Worm (Caenorhabditis elegans): ENCODE measurements around the gene ugt-17.

Gene ugt-17

DNA sequence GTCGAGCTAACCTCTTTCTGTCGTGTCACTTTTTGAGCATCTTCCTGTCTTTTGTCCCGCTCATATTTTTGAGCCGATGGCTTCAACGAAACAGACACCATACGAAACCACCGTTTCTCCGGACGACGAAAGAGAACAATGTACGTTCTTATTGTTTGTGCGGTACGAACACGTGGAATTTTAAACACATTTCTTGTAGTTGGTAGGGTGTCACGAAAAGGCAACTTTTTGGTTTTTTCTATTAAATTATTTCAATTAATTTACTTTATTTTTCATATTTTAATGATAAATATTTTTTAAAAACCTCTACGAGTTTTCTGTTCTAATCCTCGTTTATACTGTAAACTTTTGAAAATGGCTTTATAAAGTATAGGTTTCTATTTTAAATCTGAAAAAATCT lies 13.6 kb downstream of the ugt-17 start, which contains the start of gene R04B5.11:
R04B5.11 (minus strand) TSS at position 101 of the 400 bp plus-strand sequence.
- TF ChIP-seq elt-4 (tag; optimal IDR thresholded peaks at IDR 0.05) (no peak), hlh-13 (GFP tag; optimal IDR thresholded peaks at IDR 0.05) (no peak), eyg-1 (tag; optimal IDR thresholded peaks at IDR 0.05) (no peak), ahr-1 (tag; optimal IDR thresholded peaks at IDR 0.05) (no peak), T23F11.4 (GFP tag; optimal IDR thresholded peaks at IDR 0.05) (no peak), fkh-10 (GFP tag; optimal IDR thresholded peaks at IDR 0.05) (no peak), pag-3 (tag; optimal IDR thresholded peaks at IDR 0.05; ENCODE audit: borderline replicate concordance) (no peak), pat-9 (tag; optimal IDR thresholded peaks at IDR 0.05) (no peak), nhr-232 (tag; optimal IDR thresholded peaks at IDR 0.05) (no peak), tbx-2 (tag; optimal IDR thresholded peaks at IDR 0.05) (no peak), ceh-24 (tag; optimal IDR thresholded peaks at IDR 0.05) (no peak), hlh-15 (tag; optimal IDR thresholded peaks at IDR 0.05) (no peak), ceh-30 (tag; optimal IDR thresholded peaks at IDR 0.05) (no peak), gmeb-2 (tag; optimal IDR thresholded peaks at IDR 0.05) (no peak), ceh-48 (tag; optimal IDR thresholded peaks at IDR 0.05) (no peak), hlh-8 (tag; optimal IDR thresholded peaks at IDR 0.05) (no peak), lin-11 (tag; optimal IDR thresholded peaks at IDR 0.05) (no peak), unc-86 (tag; optimal IDR thresholded peaks at IDR 0.05) (no peak), K02D7.2 (tag; optimal IDR thresholded peaks at IDR 0.05) (no peak), C38D4.7 (GFP tag; optimal IDR thresholded peaks at IDR 0.05) (no peak)

DNA sequence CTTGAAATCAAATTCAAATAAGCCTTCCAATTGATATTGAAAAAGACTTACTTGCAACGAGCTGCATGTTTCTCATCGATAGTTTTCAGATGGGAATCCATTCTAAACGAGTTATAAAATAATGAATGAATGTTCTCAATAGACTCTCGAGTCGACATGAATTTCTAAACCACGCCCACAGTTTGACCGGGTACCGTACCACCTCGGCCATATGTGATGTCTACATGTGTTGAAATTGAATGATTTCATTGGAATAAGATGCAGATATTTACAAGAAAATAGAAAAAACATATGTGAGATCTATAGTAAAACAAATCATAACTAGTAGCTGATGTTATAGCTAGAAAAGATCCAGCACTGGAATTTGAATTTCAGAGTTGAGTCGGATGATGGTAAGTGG lies 14.3 kb downstream of the ugt-17 start, which contains the start of gene R04B5.7:
R04B5.7 (minus strand) TSS at position 101 of the 400 bp plus-strand sequence.
- TF ChIP-seq pqm-1 (tag; optimal IDR thresholded peaks at IDR 0.05) (no peak), pha-2 (tag; optimal IDR thresholded peaks at IDR 0.05) (no peak), tbx-2 (tag; optimal IDR thresholded peaks at IDR 0.05) (no peak), sox-2 (GFP tag; IDR thresholded peaks at IDR 0.05) (no peak), C08G9.2 (tag; optimal IDR thresholded peaks at IDR 0.05) (no peak), ceh-34 (tag; optimal IDR thresholded peaks at IDR 0.05) (no peak), fkh-6 (tag; optimal IDR thresholded peaks at IDR 0.05) (no peak), madf-2 (tag; optimal IDR thresholded peaks at IDR 0.05) (no peak), ceh-45 (GFP tag; IDR thresholded peaks at IDR 0.05) (no peak), ref-2 (tag; optimal IDR thresholded peaks at IDR 0.05) (no peak), fkh-10 (GFP tag; optimal IDR thresholded peaks at IDR 0.05) (no peak), unc-86 (tag; optimal IDR thresholded peaks at IDR 0.05) (no peak), ztf-16 (tag; optimal IDR thresholded peaks at IDR 0.05) (no peak), rnt-1 (tag; optimal IDR thresholded peaks at IDR 0.05) (no peak), lin-11 (tag; optimal IDR thresholded peaks at IDR 0.05) (no peak), mec-3 (tag; optimal IDR thresholded peaks at IDR 0.05; ENCODE audit: borderline replicate concordance) (no peak), ceh-9 (tag; optimal IDR thresholded peaks at IDR 0.05) (no peak), lim-6 (tag; optimal IDR thresholded peaks at IDR 0.05) (no peak), K09A11.1 (tag; optimal IDR thresholded peaks at IDR 0.05; ENCODE audit: insufficient read depth) (no peak)

DNA sequence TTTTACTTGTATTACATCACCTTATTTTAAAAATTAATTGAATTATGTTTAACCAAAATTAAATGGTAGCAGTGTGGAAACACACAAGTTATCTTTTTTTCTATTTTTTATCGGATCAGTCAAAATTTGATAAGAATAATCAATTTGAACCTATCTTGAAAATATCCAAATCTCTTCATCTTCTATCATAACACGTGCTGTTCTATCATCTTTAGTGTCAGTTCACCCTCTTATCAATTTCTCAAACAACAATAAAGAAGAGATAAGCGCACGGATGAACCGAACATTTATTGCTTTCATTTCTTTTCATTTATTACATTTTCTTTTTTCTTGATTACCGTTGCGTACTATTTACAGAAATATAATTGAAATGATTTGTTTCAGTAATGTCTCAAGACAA lies 17.7 kb downstream of the ugt-17 start, which contains the start of gene R04B5.5:
R04B5.5 (plus strand) TSS at position 378 of the 400 bp plus-strand sequence.
- TF ChIP-seq unc-3 (GFP tag; conservative IDR thresholded peaks at IDR 0.05): no peak
- no peak for TF ChIP-seq unc-3 (tag; optimal IDR thresholded peaks at IDR 0.05)
- no peak for TF ChIP-seq sox-2 (GFP tag; IDR thresholded peaks at IDR 0.05)
- no peak for TF ChIP-seq hlh-15 (tag; optimal IDR thresholded peaks at IDR 0.05)
- TF ChIP-seq K02D7.2 (tag; optimal IDR thresholded peaks at IDR 0.05): no peak
- TF ChIP-seq unc-55 (GFP tag; optimal IDR thresholded peaks at IDR 0.05): peak; percentile 1
- no peak for TF ChIP-seq pros-1 (tag; optimal IDR thresholded peaks at IDR 0.05)
- peak; percentile 95 for TF ChIP-seq elt-2 (tag; optimal IDR thresholded peaks at IDR 0.05)
- TF ChIP-seq ceh-30 (tag; optimal IDR thresholded peaks at IDR 0.05): peak; percentile 59
- TF ChIP-seq hlh-8 (tag; optimal IDR thresholded peaks at IDR 0.05): no peak
- TF ChIP-seq lim-6 (tag; optimal IDR thresholded peaks at IDR 0.05): no peak
- TF ChIP-seq sox-4 (tag; optimal IDR thresholded peaks at IDR 0.05): no peak
- TF ChIP-seq Y22D7AL.16 (tag; optimal IDR thresholded peaks at IDR 0.05): no peak
- TF ChIP-seq pha-4 (tag; optimal IDR thresholded peaks at IDR 0.05): no peak
- TF ChIP-seq unc-42 (tag; optimal IDR thresholded peaks at IDR 0.05): no peak
